Worm (Caenorhabditis elegans) whole organism, young adult: Measurements from ENCODE around the gene ilys-1.
A peak's percentile ranks its signal among the peaks of the same experiment; 100 is the strongest.

Experiments
- C17E4.6 ChIP-seq: fragments of 200-800 bp; sonication (Bioruptor generic); IDR thresholded peaks from 2 replicates; pipeline ENCODE4 v1.3.6; 2022; ENCODE audit warnings: missing genetic modification reagents, missing genetic modification characterization, missing compliant biosample characterization
- D2030.7 ChIP-seq: fragments of 200-800 bp; sonication (Bioruptor generic); IDR thresholded peaks from 2 replicates; pipeline ENCODE4 v1.3.6; 2022; ENCODE audit warnings: missing genetic modification reagents, missing genetic modification characterization, missing compliant biosample characterization
- F23B12.7 ChIP-seq: sonication (generic microtip); optimal IDR thresholded peaks from 2 replicates; lab custom pipeline; 2017; ENCODE audit warnings: missing genetic modification characterization, mild to moderate bottlenecking, missing compliant biosample characterization, antibody characterized with exemption, moderate library complexity; ENCODE audit not compliant: insufficient read depth
- F33H1.4 ChIP-seq: fragments of 200-800 bp; sonication (Bioruptor generic); IDR thresholded peaks from 2 replicates; pipeline ENCODE4 v1.3.6; 2022; ENCODE audit warnings: missing genetic modification reagents, missing genetic modification characterization, missing compliant biosample characterization
- F39B2.1 ChIP-seq: fragments of 200-800 bp; sonication (Bioruptor generic); IDR thresholded peaks from 2 replicates; pipeline ENCODE4 v1.3.6; 2022; ENCODE audit warnings: missing genetic modification reagents, missing genetic modification characterization, missing compliant biosample characterization
- F49E8.2 ChIP-seq: sonication (generic microtip); optimal IDR thresholded peaks from 3 replicates; lab custom pipeline; 2017; ENCODE audit warnings: missing genetic modification characterization, mild to moderate bottlenecking, missing compliant biosample characterization, antibody characterized with exemption, moderate library complexity; ENCODE audit not compliant: insufficient read depth
- F57A8.1 ChIP-seq: fragments of 200-800 bp; sonication (Bioruptor generic); optimal IDR thresholded peaks from 2 replicates; lab custom pipeline; 2018; ENCODE audit warnings: mild to moderate bottlenecking, missing genetic modification characterization, moderate library complexity, missing compliant biosample characterization
- K11D2.4 ChIP-seq: fragments of 200-800 bp; sonication (Bioruptor generic); IDR thresholded peaks from 2 replicates; pipeline ENCODE4 v1.3.6; 2022; ENCODE audit warnings: missing genetic modification reagents, missing genetic modification characterization, missing compliant biosample characterization
- T26A5.8 ChIP-seq: sonication (generic microtip); optimal IDR thresholded peaks from 2 replicates; lab custom pipeline; 2016; ENCODE audit warnings: missing genetic modification characterization, missing compliant biosample characterization
- Y53G8AR.9 ChIP-seq: fragments of 200-800 bp; sonication (Bioruptor generic); conservative IDR thresholded peaks from 2 replicates; pipeline ENCODE4 v1.3.6; 2022; ENCODE audit warnings: missing genetic modification reagents, missing genetic modification characterization, missing compliant biosample characterization
- Y95B8A.8 ChIP-seq: fragments of 200-800 bp; sonication (Bioruptor generic); IDR thresholded peaks from 2 replicates; pipeline ENCODE4 v1.3.6; 2022; ENCODE audit warnings: missing genetic modification reagents, missing genetic modification characterization, missing compliant biosample characterization
- aptf-2 ChIP-seq: fragments of 200-800 bp; sonication (Bioruptor generic); conservative IDR thresholded peaks from 2 replicates; pipeline ENCODE4 v1.3.6; 2022; ENCODE audit warnings: missing genetic modification reagents, missing genetic modification characterization, missing compliant biosample characterization
- athp-1 ChIP-seq: sonication (generic microtip); optimal IDR thresholded peaks from 2 replicates; lab custom pipeline; 2017; ENCODE audit warnings: mild to moderate bottlenecking, missing genetic modification characterization, missing compliant biosample characterization
- attf-5 ChIP-seq: fragments of 200-800 bp; sonication (Bioruptor generic); optimal IDR thresholded peaks from 2 replicates; lab custom pipeline; 2018; ENCODE audit warnings: mild to moderate bottlenecking, missing genetic modification characterization, missing compliant biosample characterization
- bed-1 ChIP-seq: fragments of 200-800 bp; sonication (Bioruptor generic); IDR thresholded peaks from 2 replicates; pipeline ENCODE4 v1.3.6; 2022; ENCODE audit warnings: missing genetic modification reagents, missing genetic modification characterization, missing compliant biosample characterization
- cebp-1 ChIP-seq, 2 experiments: fragments of 200-800 bp in 1 of 2; sonication (Bioruptor generic) in 1 of 2; sonication (generic microtip) in 1 of 2; IDR thresholded peaks in 1 of 2; optimal IDR thresholded peaks in 1 of 2; 2 replicates each; pipeline versions ENCODE4 v1.3.6 to Lab custom; 2017 to 2022; ENCODE audit warnings: missing compliant biosample characterization in 2 of 2, missing genetic modification characterization in 2 of 2, mild to moderate bottlenecking in 1 of 2, missing genetic modification reagents in 1 of 2, moderate library complexity in 1 of 2
- ceh-27 ChIP-seq: fragments of 200-800 bp; sonication (Bioruptor generic); optimal IDR thresholded peaks from 2 replicates; lab custom pipeline; 2018; ENCODE audit warnings: mild to moderate bottlenecking, missing genetic modification characterization, moderate library complexity, missing compliant biosample characterization
- die-1 ChIP-seq: sonication (generic microtip); optimal IDR thresholded peaks from 2 replicates; lab custom pipeline; 2016; ENCODE audit warnings: missing genotype, mild to moderate bottlenecking, missing genetic modification characterization, missing compliant biosample characterization
- egl-44 ChIP-seq: fragments of 200-800 bp; sonication (Bioruptor generic); IDR thresholded peaks from 2 replicates; pipeline ENCODE4 v1.3.6; 2022; ENCODE audit warnings: missing genetic modification reagents, missing genetic modification characterization, missing compliant biosample characterization
- ekl-4 ChIP-seq: fragments of 200-800 bp; sonication (Bioruptor generic); IDR thresholded peaks from 2 replicates; pipeline ENCODE4 v1.3.6; 2022; ENCODE audit warnings: missing genetic modification reagents, missing genetic modification characterization, missing compliant biosample characterization
- fkh-3 ChIP-seq: sonication (generic microtip); optimal IDR thresholded peaks from 2 replicates; lab custom pipeline; 2016; ENCODE audit warnings: mild to moderate bottlenecking, missing genetic modification characterization, missing compliant biosample characterization
- hmg-1.2 ChIP-seq: fragments of 200-800 bp; sonication (Bioruptor generic); IDR thresholded peaks from 2 replicates; pipeline ENCODE4 v1.3.6; 2022; ENCODE audit warnings: missing genetic modification reagents, missing genetic modification characterization, missing compliant biosample characterization
- hrde-1 ChIP-seq: sonication (generic microtip); optimal IDR thresholded peaks from 2 replicates; lab custom pipeline; 2016; ENCODE audit warnings: missing genetic modification characterization, mild to moderate bottlenecking, missing compliant biosample characterization, moderate library complexity, missing genotype, missing genetic modification reagents, borderline replicate concordance
- let-526 ChIP-seq: fragments of 200-800 bp; sonication (Bioruptor generic); IDR thresholded peaks from 2 replicates; pipeline ENCODE4 v1.3.6; 2022; ENCODE audit warnings: missing genetic modification reagents, missing genetic modification characterization, missing compliant biosample characterization
- let-607 ChIP-seq, 2 experiments: fragments of 200-800 bp in 1 of 2; sonication (Bioruptor generic) in 1 of 2; sonication (generic microtip) in 1 of 2; optimal IDR thresholded peaks; 2 replicates each; lab custom pipeline; 2016 to 2018; ENCODE audit warnings: mild to moderate bottlenecking in 2 of 2, missing compliant biosample characterization in 2 of 2, missing genetic modification characterization in 2 of 2, moderate library complexity in 2 of 2, missing genotype in 1 of 2
- lin-35 ChIP-seq, 3 experiments: fragments of 150-350 bp in 2 of 3; sonication (generic microtip) in 1 of 3; optimal IDR thresholded peaks; 2 replicates each; lab custom pipeline; 2014 to 2018; ENCODE audit warnings: missing biosample characterization in 3 of 3, missing genetic modification characterization in 3 of 3, missing genetic modification reagents in 3 of 3
- lir-1 ChIP-seq: fragments of 200-800 bp; sonication (Bioruptor generic); conservative IDR thresholded peaks from 2 replicates; pipeline ENCODE4 v1.3.6; 2022; ENCODE audit warnings: missing genetic modification reagents, missing genetic modification characterization, missing compliant biosample characterization
- lsy-27 ChIP-seq: sonication (generic microtip); optimal IDR thresholded peaks from 2 replicates; lab custom pipeline; 2017; ENCODE audit warnings: missing genetic modification characterization, mild to moderate bottlenecking, missing compliant biosample characterization, antibody characterized with exemption, missing genotype, borderline replicate concordance; ENCODE audit not compliant: insufficient read depth
- madf-3 ChIP-seq: fragments of 200-800 bp; sonication (Bioruptor generic); IDR thresholded peaks from 2 replicates; pipeline ENCODE4 v1.3.6; 2022; ENCODE audit warnings: missing genetic modification reagents, missing genetic modification characterization, missing compliant biosample characterization
- madf-6 ChIP-seq: fragments of 200-800 bp; sonication (Bioruptor generic); IDR thresholded peaks from 2 replicates; pipeline ENCODE4 v1.3.6; 2022; ENCODE audit warnings: missing genetic modification reagents, missing genetic modification characterization, missing compliant biosample characterization
- mes-4 ChIP-seq: sonication (generic microtip); optimal IDR thresholded peaks from 2 replicates; lab custom pipeline; 2016; ENCODE audit warnings: missing genotype, missing genetic modification characterization, missing compliant biosample characterization
- mxl-1 ChIP-seq: sonication (generic microtip); optimal IDR thresholded peaks from 2 replicates; lab custom pipeline; 2016; ENCODE audit warnings: missing genetic modification characterization, missing compliant biosample characterization
- nhr-179 ChIP-seq: sonication (generic microtip); optimal IDR thresholded peaks from 2 replicates; lab custom pipeline; 2016; ENCODE audit warnings: mild to moderate bottlenecking, missing genetic modification characterization, missing compliant biosample characterization
- pbrm-1 ChIP-seq: fragments of 200-800 bp; sonication (Bioruptor generic); IDR thresholded peaks from 2 replicates; pipeline ENCODE4 v1.3.6; 2022; ENCODE audit warnings: missing genetic modification reagents, missing genetic modification characterization, missing compliant biosample characterization
- repo-1 ChIP-seq: sonication (generic microtip); optimal IDR thresholded peaks from 2 replicates; lab custom pipeline; 2017; ENCODE audit warnings: mild to moderate bottlenecking, missing genetic modification characterization, missing compliant biosample characterization
- sea-2 ChIP-seq: fragments of 200-800 bp; sonication (Bioruptor generic); IDR thresholded peaks from 2 replicates; pipeline ENCODE4 v1.3.6; 2022; ENCODE audit warnings: missing genetic modification characterization, missing compliant biosample characterization
- somi-1 ChIP-seq: fragments of 200-800 bp; sonication (Bioruptor generic); optimal IDR thresholded peaks from 2 replicates; lab custom pipeline; 2018; ENCODE audit warnings: mild to moderate bottlenecking, missing genetic modification characterization, missing compliant biosample characterization
- tlf-1 ChIP-seq: fragments of 200-800 bp; sonication (Bioruptor generic); optimal IDR thresholded peaks from 2 replicates; lab custom pipeline; 2018; ENCODE audit warnings: mild to moderate bottlenecking, missing genetic modification characterization, missing compliant biosample characterization
- unc-130 ChIP-seq: sonication (generic microtip); optimal IDR thresholded peaks from 2 replicates; lab custom pipeline; 2016; ENCODE audit warnings: missing genetic modification reagents, missing genetic modification characterization, missing compliant biosample characterization
- unc-62 ChIP-seq: fragments of 150-350 bp; optimal IDR thresholded peaks from 2 replicates; lab custom pipeline; 2014; ENCODE audit warnings: missing biosample characterization, missing genetic modification reagents, missing genetic modification characterization
- xnd-1 ChIP-seq: sonication (generic microtip); optimal IDR thresholded peaks from 2 replicates; lab custom pipeline; 2016; ENCODE audit warnings: missing genotype, missing genetic modification reagents, missing genetic modification characterization, missing compliant biosample characterization
- zfh-2 ChIP-seq: fragments of 200-800 bp; sonication (Bioruptor generic); conservative IDR thresholded peaks from 2 replicates; pipeline ENCODE4 v1.3.6; 2022; ENCODE audit warnings: missing genetic modification reagents, missing genetic modification characterization, missing compliant biosample characterization
- ztf-22 ChIP-seq: fragments of 200-800 bp; sonication (Bioruptor generic); optimal IDR thresholded peaks from 2 replicates; lab custom pipeline; 2018; ENCODE audit warnings: mild to moderate bottlenecking, missing genetic modification characterization, moderate library complexity, missing compliant biosample characterization

The ilys-1 gene

DNA sequence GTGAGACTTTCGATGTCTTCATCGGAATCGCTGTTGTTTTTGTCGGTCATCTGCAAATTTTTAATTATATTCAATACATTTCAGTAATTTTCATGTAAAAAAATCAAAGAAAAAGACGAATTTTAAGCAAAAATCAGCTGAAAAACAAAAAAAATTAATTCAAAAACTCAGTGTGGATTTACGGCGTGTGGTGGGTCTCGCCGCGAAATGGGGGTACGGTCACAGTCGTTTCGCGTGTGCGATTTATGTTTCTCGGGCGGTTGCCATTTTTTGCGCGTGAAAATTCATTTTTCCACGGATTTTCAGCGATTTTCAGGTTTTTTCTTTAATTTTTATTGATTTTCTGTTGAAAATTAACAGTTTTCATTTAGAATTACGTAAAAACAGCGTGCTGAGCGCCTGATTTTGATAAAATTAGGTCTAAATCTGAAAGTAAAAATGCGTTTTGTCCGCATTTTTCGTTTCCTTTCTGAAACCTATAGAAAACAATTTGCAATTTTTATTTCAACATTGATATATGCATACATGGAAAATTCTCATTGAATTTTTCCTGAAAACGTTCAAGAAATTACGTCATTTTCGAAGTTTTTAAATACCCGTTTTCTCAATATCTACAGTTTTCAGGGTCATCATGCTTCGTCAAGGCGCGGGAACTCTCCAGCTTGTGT is 25.0 kb downstream of the ilys-1 start, which contains the start of the genes ccdc-12 and Y69A2AR.18 (continued):
- TF ChIP-seq egl-44 (GFP tag; lab: Robert Waterston, UW) (no peak), F33H1.4 (GFP tag; lab: Robert Waterston, UW) (peak; percentile 97), lin-35 (GFP tag; optimal IDR thresholded peaks at IDR 0.05; lab: Kevin White, UChicago) (peak in 1 of 3 experiments; percentile 71), ekl-4 (GFP tag; lab: Robert Waterston, UW) (no peak), D2030.7 (GFP tag; lab: Robert Waterston, UW) (0 out of 2 replicates have a peak, but pooled peaks have one; percentile 39), ceh-27 (no peak), die-1 (tag; lab: Kevin White, UChicago) (no peak), xnd-1 (tag; lab: Kevin White, UChicago) (peak; percentile 38), zfh-2 (no peak), K11D2.4 (GFP tag; lab: Robert Waterston, UW) (no peak), hrde-1 (tag; lab: Kevin White, UChicago) (no peak)

DNA sequence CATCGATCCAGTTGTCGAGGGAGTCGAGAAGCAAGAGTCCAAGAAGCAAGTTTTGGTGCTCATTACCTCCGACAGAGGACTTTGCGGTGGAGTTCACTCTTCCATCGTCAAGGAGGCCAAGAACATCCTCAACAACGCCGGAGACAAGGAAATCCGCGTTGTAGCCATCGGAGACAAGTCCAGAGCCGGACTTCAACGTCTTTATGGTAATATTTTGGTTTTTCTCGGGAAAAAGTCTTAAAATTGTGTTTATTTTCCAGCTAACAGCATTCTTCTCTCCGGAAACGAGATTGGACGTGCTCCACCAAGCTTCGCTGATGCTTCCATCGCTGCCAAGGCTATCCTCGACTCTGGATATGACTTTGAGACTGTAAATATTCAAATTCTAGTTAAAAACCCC is 25.9 kb downstream of the ilys-1 start:
- TF ChIP-seq nhr-179 (tag; lab: Kevin White, UChicago) = no peak
- no peak for TF ChIP-seq let-526 (GFP tag; lab: Robert Waterston, UW)
- TF ChIP-seq mes-4 (tag; lab: Kevin White, UChicago) = no peak
- no peak for TF ChIP-seq cebp-1 (GFP tag; IDR thresholded peaks at IDR 0.05; lab: Robert Waterston, UW)
- no peak for TF ChIP-seq cebp-1 (tag; optimal IDR thresholded peaks at IDR 0.05; lab: Kevin White, UChicago)
- no peak for TF ChIP-seq unc-62 (GFP tag; lab: Kevin White, UChicago)
- no peak for TF ChIP-seq hmg-1.2
- no peak for TF ChIP-seq attf-5 (GFP tag; lab: Kevin White, UChicago)
- TF ChIP-seq lir-1 (GFP tag; lab: Robert Waterston, UW) = no peak
- no peak for TF ChIP-seq C17E4.6 (GFP tag; lab: Robert Waterston, UW)
- TF ChIP-seq F49E8.2 = no peak
- no peak for TF ChIP-seq let-607 (tag; optimal IDR thresholded peaks at IDR 0.05; lab: Kevin White, UChicago)
- TF ChIP-seq egl-44 (GFP tag; lab: Robert Waterston, UW) = no peak
- TF ChIP-seq K11D2.4 (GFP tag; lab: Robert Waterston, UW) = no peak
- TF ChIP-seq ztf-22 (GFP tag; lab: Kevin White, UChicago) = no peak
- no peak for TF ChIP-seq unc-130
- TF ChIP-seq mxl-1 (tag; lab: Kevin White, UChicago) = no peak
- TF ChIP-seq F57A8.1 = no peak
- TF ChIP-seq lsy-27 (tag; lab: Kevin White, UChicago) = no peak

DNA sequence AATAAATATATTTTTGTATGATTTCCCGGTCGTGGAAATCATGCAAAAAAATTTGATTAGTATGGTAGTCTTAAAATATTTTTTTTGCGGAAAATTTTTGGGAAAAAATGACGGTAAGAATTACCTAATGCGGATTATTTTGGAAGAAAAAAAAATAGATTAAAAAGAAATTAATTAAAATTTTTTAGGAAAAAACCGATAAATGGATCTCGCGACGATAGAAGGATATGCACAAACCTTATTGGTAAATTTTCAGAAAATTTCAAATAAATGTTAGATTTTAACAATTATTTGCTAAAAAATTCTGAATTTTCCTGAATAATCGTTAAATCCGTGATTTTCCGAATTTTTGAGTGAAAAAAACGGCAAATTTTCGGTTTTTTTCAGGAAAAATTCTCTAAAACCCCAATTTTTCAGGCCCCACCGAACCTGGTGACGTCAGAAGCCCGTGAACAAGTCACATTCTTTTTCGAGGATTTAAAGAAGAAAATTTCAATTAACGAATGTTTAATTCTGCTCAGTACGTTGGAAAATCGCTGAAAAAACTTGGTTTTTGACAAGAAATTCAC is 27.5 kb downstream of the ilys-1 start, which contains the start of gene Y69A2AR.16:
Gene Y69A2AR.16, plus strand, starts transcription at position 189 of the 569 bp plus-strand sequence.
- TF ChIP-seq fkh-3 (peak; percentile 45), athp-1 (peak; percentile 12), die-1 (tag; lab: Kevin White, UChicago) (no peak), F23B12.7 (tag; lab: Kevin White, UChicago) (no peak), tlf-1 (GFP tag; lab: Kevin White, UChicago) (no peak), ekl-4 (GFP tag; lab: Robert Waterston, UW) (no peak), somi-1 (GFP tag; lab: Kevin White, UChicago) (no peak), repo-1 (tag; lab: Kevin White, UChicago) (peak; percentile 72), pbrm-1 (GFP tag; lab: Robert Waterston, UW) (peak; percentile 12; the same call in 1 of the 2 replicates), aptf-2 (no peak), Y53G8AR.9 (peak; percentile 67; the same call in 1 of the 2 replicates), Y95B8A.8 (GFP tag; lab: Robert Waterston, UW) (no peak), egl-44 (GFP tag; lab: Robert Waterston, UW) (no peak), sea-2 (GFP tag; lab: Robert Waterston, UW) (no peak), T26A5.8 (tag; lab: Kevin White, UChicago) (no peak), bed-1 (GFP tag; lab: Robert Waterston, UW) (no peak), mes-4 (tag; lab: Kevin White, UChicago) (no peak), F39B2.1 (no peak), madf-6 (no peak), madf-3 (GFP tag; lab: Robert Waterston, UW) (no peak), unc-62 (GFP tag; lab: Kevin White, UChicago) (no peak)
